Worm (Caenorhabditis elegans): ENCODE data around the gene ZK1307.8.

Gene ZK1307.8

ce11 chrII:9597516-9598047 lies 26.8 kb upstream of the ZK1307.8 start, which contains the start of gene mrpl-53 (continued):
- TF ChIP-seq madf-3 (GFP tag; IDR thresholded peaks at IDR 0.05) (0 out of 2 replicates have a peak, but pooled peaks have one; percentile 29), nhr-90 (tag; optimal IDR thresholded peaks at IDR 0.05) (no peak), lin-35 (GFP tag; optimal IDR thresholded peaks at IDR 0.05) (peak in 1 of 3 experiments; percentile 44), snpc-3.4 (tag; optimal IDR thresholded peaks at IDR 0.05) (no peak), nfyb-1 (GFP tag; IDR thresholded peaks at IDR 0.05) (peak; percentile 71; the same call in 1 of the 2 replicates), dox-1 (GFP tag; IDR thresholded peaks at IDR 0.05) (no peak; the same call in 1 of the 2 replicates), hsf-1 (GFP tag; IDR thresholded peaks at IDR 0.05) (no peak; the same call in 1 of the 2 replicates), T26A5.8 (tag; optimal IDR thresholded peaks at IDR 0.05) (no peak)

DNA sequence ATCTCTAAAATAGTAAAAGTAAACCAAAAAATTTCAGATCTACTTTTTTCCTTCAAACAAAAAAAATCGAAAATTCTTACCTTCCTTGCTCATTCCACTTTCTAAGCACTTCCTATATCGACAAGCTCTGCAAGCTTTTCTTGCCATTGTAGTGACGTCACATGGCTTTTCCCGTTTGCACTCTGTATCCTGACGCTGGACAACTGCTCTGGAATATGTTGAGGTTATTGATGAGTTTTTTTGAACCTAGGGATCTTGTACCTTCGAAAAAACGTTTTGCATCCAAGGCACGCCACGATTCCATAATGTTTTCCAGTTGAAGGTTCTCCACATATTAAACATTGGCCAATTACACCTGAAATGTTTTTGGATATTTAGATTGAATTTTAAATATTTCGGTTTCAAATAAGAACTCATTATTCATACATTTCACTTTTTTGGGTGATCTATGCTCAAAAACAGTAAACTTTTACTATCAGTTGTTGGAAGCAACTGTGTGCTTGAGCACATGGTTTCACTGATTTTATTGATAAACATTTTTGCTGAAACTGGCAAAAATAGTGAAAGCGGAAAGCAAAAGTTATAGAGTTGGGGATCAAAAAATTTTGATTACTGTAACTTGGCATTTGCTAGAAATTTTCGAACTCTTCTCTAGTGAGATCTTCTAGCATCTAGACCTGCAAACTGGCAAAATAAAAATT lies 24.2 kb upstream of the ZK1307.8 start:
- TF ChIP-seq ztf-18 (tag; optimal IDR thresholded peaks at IDR 0.05): no peak
- peak; percentile 34 for TF ChIP-seq nhr-80 (tag; optimal IDR thresholded peaks at IDR 0.05)
- no peak for TF ChIP-seq ztf-26 (tag; optimal IDR thresholded peaks at IDR 0.05)

ce11 chrII:9601069-9601468 lies 23.3 kb upstream of the ZK1307.8 start:
- no peak for TF ChIP-seq madf-6 (GFP tag; IDR thresholded peaks at IDR 0.05)
- no peak for TF ChIP-seq ztf-25 (GFP tag; IDR thresholded peaks at IDR 0.05)
- TF ChIP-seq F57C9.4 (tag; optimal IDR thresholded peaks at IDR 0.05): no peak
- no peak for TF ChIP-seq attf-3 (GFP tag; conservative IDR thresholded peaks at IDR 0.05)
- no peak for TF ChIP-seq mxl-1 (tag; optimal IDR thresholded peaks at IDR 0.05)
- no peak for TF ChIP-seq repo-1 (tag; optimal IDR thresholded peaks at IDR 0.05)
- 0 out of 2 replicates have a peak, but pooled peaks have one; percentile 23 for TF ChIP-seq Y53G8AR.9 (GFP tag; conservative IDR thresholded peaks at IDR 0.05)
- TF ChIP-seq ztf-18 (tag; optimal IDR thresholded peaks at IDR 0.05): no peak
- peak; percentile 58 for TF ChIP-seq lin-40 (tag; optimal IDR thresholded peaks at IDR 0.05)
- TF ChIP-seq athp-1 (tag; optimal IDR thresholded peaks at IDR 0.05): no peak
- peak; percentile 26 for TF ChIP-seq ztf-22 (GFP tag; optimal IDR thresholded peaks at IDR 0.05)
- TF ChIP-seq madf-3 (GFP tag; IDR thresholded peaks at IDR 0.05): no peak
- no peak for TF ChIP-seq Y79H2A.3 (GFP tag; conservative IDR thresholded peaks at IDR 0.05)
- 0 out of 2 replicates have a peak, but pooled peaks have one; percentile 21 for TF ChIP-seq dox-1 (GFP tag; IDR thresholded peaks at IDR 0.05)
- TF ChIP-seq ama-1 (optimal IDR thresholded peaks at IDR 0.05): peak; percentile 84
- TF ChIP-seq ama-1 (GFP tag; optimal IDR thresholded peaks at IDR 0.05): no peak
- peak; percentile 17 for TF ChIP-seq ets-4 (GFP tag; optimal IDR thresholded peaks at IDR 0.05)
- 0 out of 2 replicates have a peak, but pooled peaks have one; percentile 42 for TF ChIP-seq egl-44 (GFP tag; IDR thresholded peaks at IDR 0.05)
- TF ChIP-seq rcor-1 (GFP tag; IDR thresholded peaks at IDR 0.05): no peak
- no peak for TF ChIP-seq akir-1 (GFP tag; optimal IDR thresholded peaks at IDR 0.05)
- no peak for TF ChIP-seq pbrm-1 (GFP tag; IDR thresholded peaks at IDR 0.05)
- no peak for TF ChIP-seq rec-8 (tag; optimal IDR thresholded peaks at IDR 0.05)
- no peak for TF ChIP-seq xnd-1 (tag; optimal IDR thresholded peaks at IDR 0.05)
- no peak for TF ChIP-seq zfh-2 (GFP tag; conservative IDR thresholded peaks at IDR 0.05)
- TF ChIP-seq madf-8 (GFP tag; conservative IDR thresholded peaks at IDR 0.05): no peak
- TF ChIP-seq nfya-1 (tag; optimal IDR thresholded peaks at IDR 0.05; ENCODE audit: borderline replicate concordance, insufficient read depth): no peak
- no peak for TF ChIP-seq B0035.1 (tag; optimal IDR thresholded peaks at IDR 0.05)
- TF ChIP-seq somi-1 (GFP tag; optimal IDR thresholded peaks at IDR 0.05): peak; percentile 64
- TF ChIP-seq ceh-100 (GFP tag; IDR thresholded peaks at IDR 0.05): no peak
- no peak for TF ChIP-seq hrde-1 (tag; optimal IDR thresholded peaks at IDR 0.05; ENCODE audit: borderline replicate concordance)
- TF ChIP-seq efl-1 (GFP tag; optimal IDR thresholded peaks at IDR 0.05): no peak
- no peak for TF ChIP-seq F52B5.7 (tag; optimal IDR thresholded peaks at IDR 0.05)
- no peak for TF ChIP-seq tlf-1 (GFP tag; optimal IDR thresholded peaks at IDR 0.05)
- TF ChIP-seq C06A6.2 (GFP tag; conservative IDR thresholded peaks at IDR 0.05): no peak
- peak; percentile 49 for TF ChIP-seq chd-7 (tag; optimal IDR thresholded peaks at IDR 0.05)
- peak; percentile 50 for TF ChIP-seq ztf-26 (tag; optimal IDR thresholded peaks at IDR 0.05)
